Worm (Caenorhabditis elegans) whole organism, midembryonic: ENCODE measurements around the gene fbxb-96.

Experiments
- T22C8.4 ChIP-seq: fragments of 200-800 bp; sonication (Bioruptor generic); IDR thresholded peaks from 2 replicates; pipeline ENCODE4 v1.3.6; 2022; ENCODE audit warnings: missing genetic modification characterization, missing compliant biosample characterization
- cog-1 ChIP-seq: sonication (generic microtip); optimal IDR thresholded peaks from 2 replicates; lab custom pipeline; 2016; ENCODE audit warnings: missing genetic modification characterization, missing compliant biosample characterization
- flt-1 ChIP-seq: fragments of 200-800 bp; sonication (Bioruptor generic); IDR thresholded peaks from 2 replicates; pipeline ENCODE4 v1.3.6; 2022; ENCODE audit warnings: missing genetic modification characterization, missing compliant biosample characterization
- klf-2 ChIP-seq: fragments of 200-800 bp; sonication (Bioruptor generic); conservative IDR thresholded peaks from 2 replicates; pipeline ENCODE4 v1.3.6; 2022; ENCODE audit warnings: missing genetic modification reagents, missing genetic modification characterization, missing compliant biosample characterization
- med-1 ChIP-seq: sonication (generic microtip); optimal IDR thresholded peaks from 2 replicates; lab custom pipeline; 2017; ENCODE audit warnings: missing genetic modification characterization, mild to moderate bottlenecking, missing compliant biosample characterization, antibody characterized with exemption, missing genetic modification reagents; ENCODE audit not compliant: insufficient read depth
- ref-1 ChIP-seq: fragments of 200-800 bp; sonication (Bioruptor generic); conservative IDR thresholded peaks from 2 replicates; pipeline ENCODE4 v1.3.6; 2022; ENCODE audit warnings: missing genetic modification reagents, missing genetic modification characterization, missing compliant biosample characterization
- tab-1 ChIP-seq: fragments of 200-800 bp; sonication (Bioruptor generic); IDR thresholded peaks from 2 replicates; pipeline ENCODE4 v1.3.6; 2022; ENCODE audit warnings: missing genetic modification characterization, missing compliant biosample characterization
- ztf-23 ChIP-seq: fragments of 200-800 bp; sonication (Bioruptor generic); IDR thresholded peaks from 2 replicates; pipeline ENCODE4 v1.3.6; 2022; ENCODE audit warnings: missing genetic modification reagents, missing genetic modification characterization, missing compliant biosample characterization
- ztf-29 ChIP-seq: fragments of 200-800 bp; sonication (Bioruptor generic); IDR thresholded peaks from 2 replicates; pipeline ENCODE4 v1.3.6; 2022; ENCODE audit warnings: missing genetic modification reagents, missing genetic modification characterization, missing compliant biosample characterization

- TF ChIP-seq ztf-29 (no peak), med-1 (GFP tag; lab: Kevin White, UChicago) (no peak), ref-1 (GFP tag; lab: Robert Waterston, UW) (no peak), klf-2 (GFP tag; lab: Robert Waterston, UW) (no peak), T22C8.4 (GFP tag; lab: Robert Waterston, UW) (no peak), ztf-23 (GFP tag; lab: Robert Waterston, UW) (no peak), flt-1 (no peak), tab-1 (no peak), cog-1 (tag; lab: Kevin White, UChicago) (no peak)
Measured at ce11 chrII:1865683-1866431, 15.7 kb upstream of the fbxb-96 start, which contains the start of gene math-15.
